Fruit fly (Drosophila melanogaster): Measurements from ENCODE around the gene Mat89Ba.

Gene Mat89Ba

DNA sequence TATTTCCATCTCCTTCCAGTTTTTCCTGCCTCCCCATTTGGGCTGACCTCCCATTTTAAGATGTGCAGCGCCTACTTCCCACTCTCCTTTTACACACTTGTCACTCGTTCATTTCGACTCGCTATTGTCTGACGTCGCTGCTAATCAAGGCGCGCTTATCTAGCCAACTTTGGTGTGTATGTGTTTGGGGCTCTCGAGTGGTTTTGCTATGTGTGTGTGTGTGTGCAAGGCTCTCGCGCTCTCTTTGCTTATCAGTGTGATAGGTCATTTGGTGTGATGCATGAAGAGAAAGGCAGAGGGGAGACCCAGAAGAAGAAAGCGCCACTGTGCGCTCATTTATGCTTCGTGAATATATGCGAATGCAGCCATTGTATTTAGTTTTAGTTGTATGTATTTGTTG, 12.7 kb upstream of the Mat89Ba start (continued):
- peak; percentile 90 for TF ChIP-seq cg (GFP tag; optimal IDR thresholded peaks at IDR 0.05)

DNA sequence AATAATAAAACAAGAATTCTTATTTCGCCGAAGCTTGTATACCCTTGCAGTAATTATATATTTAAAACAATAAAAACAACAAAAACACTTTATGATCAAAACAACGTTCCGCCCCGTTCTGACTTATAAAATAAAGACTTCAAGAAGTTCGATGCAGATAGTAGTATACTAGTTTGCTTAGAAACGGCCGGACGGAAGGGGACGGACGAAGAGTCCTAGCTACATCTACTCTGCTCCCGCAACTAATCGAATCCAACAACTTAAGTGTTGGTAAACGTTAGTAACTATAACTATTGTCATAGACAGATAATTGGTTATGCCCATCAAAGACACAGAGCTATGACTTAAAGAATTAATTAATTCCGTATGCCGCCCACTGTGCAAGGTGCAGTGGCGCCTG, 12.3 kb upstream of the Mat89Ba start:
- TF ChIP-seq CG7372 (GFP tag; IDR thresholded peaks at IDR 0.05) (no peak), CG10321 (GFP tag; IDR thresholded peaks at IDR 0.05) (no peak), Camta (GFP tag; optimal IDR thresholded peaks at IDR 0.05) (no peak), D (optimal IDR thresholded peaks at IDR 0.05) (no peak), D (GFP tag; optimal IDR thresholded peaks at IDR 0.05) (peak; percentile 11), vfl (GFP tag; optimal IDR thresholded peaks at IDR 0.05) (no peak), CG14667 (GFP tag; IDR thresholded peaks at IDR 0.05) (no peak), Usf (GFP tag; optimal IDR thresholded peaks at IDR 0.05) (no peak), Gsc (GFP tag; IDR thresholded peaks at IDR 0.05) (no peak), fu2 (GFP tag; optimal IDR thresholded peaks at IDR 0.05) (no peak), Elba2 (GFP tag; optimal IDR thresholded peaks at IDR 0.05) (no peak), lilli (GFP tag; optimal IDR thresholded peaks at IDR 0.05) (no peak), CG10267 (tag; optimal IDR thresholded peaks at IDR 0.05) (no peak), phol (tag; optimal IDR thresholded peaks at IDR 0.05) (peak; percentile 3), toy (GFP tag; IDR thresholded peaks at IDR 0.05) (no peak), crp (GFP tag; optimal IDR thresholded peaks at IDR 0.05) (no peak), sc (optimal IDR thresholded peaks at IDR 0.05) (no peak), sc (GFP tag; optimal IDR thresholded peaks at IDR 0.05) (no peak), Dip2 (GFP tag; IDR thresholded peaks at IDR 0.05) (no peak), mam (GFP tag; optimal IDR thresholded peaks at IDR 0.05) (no peak), CG17361 (GFP tag; IDR thresholded peaks at IDR 0.05) (no peak), CG3163 (GFP tag; optimal IDR thresholded peaks at IDR 0.05) (no peak), ci (GFP tag; IDR thresholded peaks at IDR 0.05) (no peak), odd (GFP tag; optimal IDR thresholded peaks at IDR 0.05) (no peak), ttk (GFP tag; IDR thresholded peaks at IDR 0.05) (no peak), Hmr (GFP tag; optimal IDR thresholded peaks at IDR 0.05) (no peak), CG11695 (GFP tag; IDR thresholded peaks at IDR 0.05) (no peak), CG10147 (GFP tag; optimal IDR thresholded peaks at IDR 0.05) (no peak), trem (tag; optimal IDR thresholded peaks at IDR 0.05) (no peak), CG9797 (GFP tag; optimal IDR thresholded peaks at IDR 0.05) (no peak), E2f2 (GFP tag; IDR thresholded peaks at IDR 0.05) (no peak), CG31365 (tag; optimal IDR thresholded peaks at IDR 0.05) (no peak), crol (GFP tag; IDR thresholded peaks at IDR 0.05) (no peak), CG31388 (GFP tag; optimal IDR thresholded peaks at IDR 0.05) (no peak), Xrp1 (GFP tag; IDR thresholded peaks at IDR 0.05) (0 out of 2 replicates have a peak, but pooled peaks have one; percentile 7), Ravus (GFP tag; IDR thresholded peaks at IDR 0.05) (no peak), bcd (GFP tag; optimal IDR thresholded peaks at IDR 0.05) (no peak), D19A (tag; optimal IDR thresholded peaks at IDR 0.05) (peak; percentile 61), sens (GFP tag) (peak; percentile 60), CG7987 (GFP tag; optimal IDR thresholded peaks at IDR 0.05) (no peak)

DNA sequence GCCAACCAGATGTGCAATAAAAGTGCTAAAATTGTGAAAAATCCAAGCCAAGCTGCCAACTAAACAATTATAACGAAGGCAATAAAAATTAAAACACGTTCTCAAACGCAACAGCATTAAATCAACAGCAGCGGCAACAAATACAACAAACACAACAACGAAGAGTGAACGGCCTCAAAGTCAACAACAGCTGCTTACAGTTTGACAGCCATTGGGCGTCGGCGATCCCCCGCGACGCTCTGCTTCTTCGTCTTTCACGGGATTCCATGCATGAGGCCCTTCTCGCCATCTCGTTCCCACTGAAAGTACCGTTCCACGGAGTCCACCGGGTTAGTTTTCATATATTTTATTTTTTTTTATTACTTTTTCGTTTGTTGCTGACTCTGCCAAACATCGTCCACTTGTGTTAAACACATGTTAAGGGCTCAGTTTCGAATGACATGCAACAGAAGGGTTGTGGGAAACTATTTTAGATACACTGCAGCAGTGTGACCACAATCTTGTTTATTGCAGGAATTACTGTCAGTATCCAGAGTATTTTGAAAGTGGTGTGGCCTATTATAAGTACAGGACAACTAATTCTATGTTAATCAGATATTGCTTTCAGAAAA, 10.0 kb upstream of the Mat89Ba start:
- TF ChIP-seq CG10209 (GFP tag; optimal IDR thresholded peaks at IDR 0.05) (peak; percentile 29), CG10321 (GFP tag; IDR thresholded peaks at IDR 0.05) (peak; percentile 32; the same call in 1 of the 2 replicates), wek (GFP tag; optimal IDR thresholded peaks at IDR 0.05) (no peak), CG1603 (tag; optimal IDR thresholded peaks at IDR 0.05) (peak; percentile 6), D (optimal IDR thresholded peaks at IDR 0.05) (no peak), D (GFP tag; optimal IDR thresholded peaks at IDR 0.05) (peak; percentile 38), CG6254 (GFP tag; optimal IDR thresholded peaks at IDR 0.05) (peak; percentile 11), CG8359 (GFP tag; optimal IDR thresholded peaks at IDR 0.05; ENCODE audit: borderline replicate concordance) (no peak), CG5180 (GFP tag; optimal IDR thresholded peaks at IDR 0.05) (no peak), CG32767 (GFP tag; IDR thresholded peaks at IDR 0.05) (peak; percentile 33; the same call in 1 of the 2 replicates), sqz (GFP tag; optimal IDR thresholded peaks at IDR 0.05) (peak; percentile 76), bab2 (GFP tag; optimal IDR thresholded peaks at IDR 0.05) (no peak), CG33557 (GFP tag; optimal IDR thresholded peaks at IDR 0.05) (peak; percentile 2), crp (GFP tag; optimal IDR thresholded peaks at IDR 0.05) (peak; percentile 8 to 73)
